Fruit fly (Drosophila melanogaster) whole organism, embryonic: ENCODE data around the gene obe.

Source experiments
- CG10543 ChIP-seq: fragments of 200-800 bp; sonication (Bioruptor generic); optimal IDR thresholded peaks from 3 replicates; lab custom pipeline; 2017; ENCODE audit warnings: missing biosample characterization, mild to moderate bottlenecking, missing genetic modification characterization, moderate library complexity
- CG13296 ChIP-seq: fragments of 200-800 bp; sonication (Bioruptor generic); optimal IDR thresholded peaks from 3 replicates; lab custom pipeline; 2018; ENCODE audit warnings: missing biosample characterization, mild to moderate bottlenecking, missing genetic modification characterization
- E2f2 ChIP-seq: fragments of 200-800 bp; sonication (Bioruptor generic); IDR thresholded peaks from 2 replicates; pipeline ENCODE4 v1.3.6; 2022; ENCODE audit warnings: missing biosample characterization, missing genetic modification characterization
- ap ChIP-seq: fragments of 200-800 bp; sonication (Bioruptor generic); IDR thresholded peaks from 2 replicates; pipeline ENCODE4 v1.3.6; 2022; ENCODE audit warnings: missing biosample characterization, missing genetic modification characterization
- onecut ChIP-seq: fragments of 200-800 bp; sonication (Bioruptor generic); IDR thresholded peaks from 2 replicates; pipeline ENCODE4 v1.3.6; 2022; ENCODE audit warnings: missing biosample characterization, missing genetic modification characterization

DNA sequence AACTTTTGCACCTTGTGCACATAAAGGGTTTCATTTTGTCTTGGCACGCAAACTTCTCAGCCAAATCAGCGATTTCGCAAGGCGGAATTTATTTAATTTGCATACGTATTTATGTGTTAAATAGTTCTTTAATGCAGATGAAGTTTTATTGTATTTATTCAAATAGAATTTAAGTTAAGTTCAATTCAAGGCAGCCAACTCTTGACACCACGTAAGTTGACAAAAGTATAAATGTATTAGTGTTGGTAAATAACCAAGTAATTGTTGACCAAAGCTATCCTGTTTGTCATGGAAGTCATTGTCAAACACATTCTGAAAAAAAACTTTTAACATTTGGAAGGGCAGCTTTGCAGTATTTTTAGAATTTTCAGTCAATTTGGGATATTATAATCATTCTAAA lies 8.5 kb downstream of the obe start, which contains the start of gene maca:
- TF ChIP-seq ap (GFP tag; lab: Robert Waterston, UW) (no peak), E2f2 (GFP tag; lab: Robert Waterston, UW) (no peak), onecut (GFP tag; lab: Robert Waterston, UW) (no peak), CG13296 (GFP tag; lab: Kevin White, UChicago) (no peak), CG10543 (GFP tag; lab: Kevin White, UChicago) (no peak)
